Fruit fly (Drosophila melanogaster) Kc167 (cell line): ENCODE data around the gene CG42655.

Experiments
- Myc ChIP-seq: fragments of >200 bp; optimal IDR thresholded peaks from 2 replicates; lab custom pipeline; 2017; ENCODE audit warnings: missing external identifiers
- Sin3A ChIP-seq: fragments of >200 bp; optimal IDR thresholded peaks from 2 replicates; lab custom pipeline; 2018; ENCODE audit warnings: missing external identifiers
- h ChIP-seq: fragments of >200 bp; optimal IDR thresholded peaks from 3 replicates; lab custom pipeline; 2018; ENCODE audit warnings: missing external identifiers
- insv ChIP-seq: fragments of >200 bp; optimal IDR thresholded peaks from 3 replicates; lab custom pipeline; 2018; ENCODE audit warnings: missing external identifiers
- psq ChIP-seq: fragments of >200 bp; optimal IDR thresholded peaks from 2 replicates; lab custom pipeline; 2017; ENCODE audit warnings: missing external identifiers
- ttk ChIP-seq: sonication (Bioruptor generic); optimal IDR thresholded peaks from 2 replicates; lab custom pipeline; 2017; ENCODE audit warnings: missing external identifiers

The CG42655 gene

dm6 chr3L:19979592-19979991, 26.1 kb upstream of the CG42655 start, which contains the start of gene CG14182:
Gene CG14182, minus strand, starts transcription at chr3L:19979812.
- TF ChIP-seq Sin3A (no peak), ttk (lab: Kevin White, UChicago) (no peak), h (lab: Kevin White, UChicago) (no peak), Myc (lab: Kevin White, UChicago) (no peak), insv (lab: Kevin White, UChicago) (no peak), psq (lab: Kevin White, UChicago) (no peak)

- TF ChIP-seq h (lab: Kevin White, UChicago) (no peak), insv (lab: Kevin White, UChicago) (no peak), ttk (lab: Kevin White, UChicago) (no peak), psq (lab: Kevin White, UChicago) (no peak), Myc (lab: Kevin White, UChicago) (no peak), Sin3A (no peak)
Measured at dm6 chr3L:19978088-19978487, 24.6 kb upstream of the CG42655 start.

- TF ChIP-seq h (lab: Kevin White, UChicago) (no peak), Sin3A (no peak), insv (lab: Kevin White, UChicago) (no peak), Myc (lab: Kevin White, UChicago) (no peak), psq (lab: Kevin White, UChicago) (no peak), ttk (lab: Kevin White, UChicago) (no peak)
Measured at dm6 chr3L:19968725-19969598, 15.4 kb upstream of the CG42655 start.

dm6 chr3L:19961805-19962204, 8.3 kb upstream of the CG42655 start:
- TF ChIP-seq insv (lab: Kevin White, UChicago): no peak
- TF ChIP-seq Sin3A: no peak
- TF ChIP-seq psq (lab: Kevin White, UChicago): no peak

dm6 chr3L:19955699-19956098, 2.2 kb upstream of the CG42655 start, which contains the start of gene CG42263:
Gene CG42263, minus strand, starts transcription at chr3L:19955799.
- no peak for TF ChIP-seq psq (lab: Kevin White, UChicago)
- no peak for TF ChIP-seq h (lab: Kevin White, UChicago)
- TF ChIP-seq Sin3A: no peak
- TF ChIP-seq insv (lab: Kevin White, UChicago): no peak
- no peak for TF ChIP-seq Myc (lab: Kevin White, UChicago)
- TF ChIP-seq ttk (lab: Kevin White, UChicago): no peak

- no peak for TF ChIP-seq Myc (lab: Kevin White, UChicago)
Measured at dm6 chr3L:19954426-19954825, 914 bp upstream of the CG42655 start, which contains the start of gene CG42654. Gene CG42654, minus strand, starts transcription at chr3L:19954526.

dm6 chr3L:19952690-19953089, 822 bp downstream of the CG42655 start, which contains the start of gene CG33710:
Gene CG33710, minus strand, starts transcription at chr3L:19952790.
- TF ChIP-seq ttk (lab: Kevin White, UChicago) (no peak), insv (lab: Kevin White, UChicago) (no peak), Myc (lab: Kevin White, UChicago) (no peak), h (lab: Kevin White, UChicago) (no peak), psq (lab: Kevin White, UChicago) (no peak), Sin3A (no peak)

dm6 chr3L:19951868-19952267, 1.6 kb downstream of the CG42655 start, which contains the start of gene CG34258:
Gene CG34258, minus strand, starts transcription at chr3L:19951968.
- TF ChIP-seq Myc (lab: Kevin White, UChicago) (no peak), h (lab: Kevin White, UChicago) (no peak), insv (lab: Kevin White, UChicago) (no peak), Sin3A (no peak), psq (lab: Kevin White, UChicago) (no peak), ttk (lab: Kevin White, UChicago) (no peak)

dm6 chr3L:19951035-19951434, 2.5 kb downstream of the CG42655 start, which contains the start of gene CG32219:
Gene CG32219, minus strand, starts transcription at chr3L:19951135.
- no peak for TF ChIP-seq insv (lab: Kevin White, UChicago)
- TF ChIP-seq Myc (lab: Kevin White, UChicago): no peak
- no peak for TF ChIP-seq ttk (lab: Kevin White, UChicago)
- no peak for TF ChIP-seq Sin3A
- no peak for TF ChIP-seq psq (lab: Kevin White, UChicago)
- no peak for TF ChIP-seq h (lab: Kevin White, UChicago)

dm6 chr3L:19945469-19945868, 8.0 kb downstream of the CG42655 start:
- no peak for TF ChIP-seq Sin3A
- TF ChIP-seq h (lab: Kevin White, UChicago): no peak
- TF ChIP-seq Myc (lab: Kevin White, UChicago): no peak
- TF ChIP-seq insv (lab: Kevin White, UChicago): no peak

- TF ChIP-seq h (lab: Kevin White, UChicago) (no peak), psq (lab: Kevin White, UChicago) (no peak), insv (lab: Kevin White, UChicago) (no peak)
Measured at dm6 chr3L:19941162-19941561, 12.3 kb downstream of the CG42655 start.

- TF ChIP-seq Sin3A: no peak
- TF ChIP-seq Myc (lab: Kevin White, UChicago): no peak
- TF ChIP-seq insv (lab: Kevin White, UChicago): no peak
- no peak for TF ChIP-seq h (lab: Kevin White, UChicago)
- TF ChIP-seq ttk (lab: Kevin White, UChicago): no peak
- no peak for TF ChIP-seq psq (lab: Kevin White, UChicago)
Measured at dm6 chr3L:19940349-19940748, 13.2 kb downstream of the CG42655 start.
